Fruit fly (Drosophila melanogaster): ENCODE data around the gene CG17327.

- TF ChIP-seq Mnt (GFP tag; optimal IDR thresholded peaks at IDR 0.05) (peak; percentile 79), ovo (GFP tag; optimal IDR thresholded peaks at IDR 0.05) (peak; percentile 4), Crg-1 (GFP tag; optimal IDR thresholded peaks at IDR 0.05) (peak; percentile 76), CG7101 (tag; optimal IDR thresholded peaks at IDR 0.05) (peak; percentile 83), cnc (optimal IDR thresholded peaks at IDR 0.05) (no peak), bab1 (GFP tag; optimal IDR thresholded peaks at IDR 0.05) (no peak), CG5204 (GFP tag; optimal IDR thresholded peaks at IDR 0.05) (no peak), CG1620 (GFP tag; optimal IDR thresholded peaks at IDR 0.05) (no peak), CG11617 (GFP tag; optimal IDR thresholded peaks at IDR 0.05) (peak; percentile 77)
Measured at dm6 chr3R:13032975-13033445, 35.5 kb upstream of the CG17327 start.
